Worm (Caenorhabditis elegans) whole organism, mixed stage, embryonic: ENCODE results near the gene elpc-3.

Experiments used
- M03D4.4 ChIP-seq: sonication (generic microtip); optimal IDR thresholded peaks from 2 replicates; lab custom pipeline; 2017; ENCODE audit warnings: mild to moderate bottlenecking, missing genetic modification characterization, missing compliant biosample characterization
- bed-3 ChIP-seq: fragments of 200-800 bp; sonication (Bioruptor generic); optimal IDR thresholded peaks from 3 replicates; lab custom pipeline; 2018; ENCODE audit warnings: mild to moderate bottlenecking, missing genetic modification characterization, moderate library complexity, missing compliant biosample characterization
- ceh-39 ChIP-seq: fragments of 150-350 bp; optimal IDR thresholded peaks from 2 replicates; lab custom pipeline; 2014; ENCODE audit warnings: missing biosample characterization, missing genetic modification characterization
- ceh-43 ChIP-seq: fragments of 200-800 bp; sonication (Bioruptor generic); optimal IDR thresholded peaks from 2 replicates; lab custom pipeline; 2018; ENCODE audit warnings: mild to moderate bottlenecking, missing genetic modification characterization, moderate library complexity, missing compliant biosample characterization
- ceh-83 ChIP-seq: fragments of 200-800 bp; sonication (Bioruptor generic); optimal IDR thresholded peaks from 2 replicates; lab custom pipeline; 2018; ENCODE audit warnings: mild to moderate bottlenecking, missing genetic modification characterization, missing compliant biosample characterization
- ces-1 ChIP-seq: fragments of 150-350 bp; optimal IDR thresholded peaks from 2 replicates; lab custom pipeline; 2014; ENCODE audit warnings: missing biosample characterization, missing genetic modification reagents, missing genetic modification characterization
- cnd-1 ChIP-seq: fragments of 200-800 bp; sonication (Bioruptor generic); optimal IDR thresholded peaks from 2 replicates; lab custom pipeline; 2018; ENCODE audit warnings: mild to moderate bottlenecking, missing genetic modification characterization, missing compliant biosample characterization
- drap-1 ChIP-seq: fragments of 200-800 bp; sonication (Bioruptor generic); optimal IDR thresholded peaks from 3 replicates; lab custom pipeline; 2018; ENCODE audit warnings: mild to moderate bottlenecking, missing genetic modification characterization, missing compliant biosample characterization
- elt-1 ChIP-seq: sonication (generic microtip); optimal IDR thresholded peaks from 2 replicates; lab custom pipeline; 2017; ENCODE audit warnings: missing genetic modification characterization, mild to moderate bottlenecking, missing compliant biosample characterization, antibody characterized with exemption, moderate library complexity, borderline replicate concordance; ENCODE audit not compliant: insufficient read depth
- hlh-1 ChIP-seq: fragments of 150-350 bp; optimal IDR thresholded peaks from 2 replicates; lab custom pipeline; 2014; ENCODE audit warnings: missing biosample characterization, missing genetic modification reagents, missing genetic modification characterization
- lin-13 ChIP-seq: fragments of 150-350 bp; optimal IDR thresholded peaks from 2 replicates; lab custom pipeline; 2014; ENCODE audit warnings: missing biosample characterization, missing genetic modification characterization
- lin-32 ChIP-seq: fragments of 200-800 bp; sonication (Bioruptor generic); optimal IDR thresholded peaks from 2 replicates; lab custom pipeline; 2018; ENCODE audit warnings: mild to moderate bottlenecking, missing genetic modification characterization, missing compliant biosample characterization
- lsy-2 ChIP-seq: fragments of 150-350 bp; optimal IDR thresholded peaks from 2 replicates; lab custom pipeline; 2014; ENCODE audit warnings: missing biosample characterization, missing genetic modification characterization
- mab-5 ChIP-seq: fragments of 150-350 bp; optimal IDR thresholded peaks from 2 replicates; lab custom pipeline; 2014; ENCODE audit warnings: missing biosample characterization, missing genetic modification characterization
- mep-1 ChIP-seq: fragments of 150-350 bp; optimal IDR thresholded peaks from 2 replicates; lab custom pipeline; 2017; ENCODE audit warnings: missing biosample characterization, missing genetic modification reagents, missing genetic modification characterization, inconsistent platforms
- mls-2 ChIP-seq: sonication (generic microtip); optimal IDR thresholded peaks from 2 replicates; lab custom pipeline; 2016; ENCODE audit warnings: mild to moderate bottlenecking, missing genetic modification characterization, moderate library complexity, missing compliant biosample characterization
- nhr-12 ChIP-seq: fragments of 150-350 bp; optimal IDR thresholded peaks from 2 replicates; lab custom pipeline; 2014; ENCODE audit warnings: missing biosample characterization, missing genetic modification characterization
- nhr-2 ChIP-seq: fragments of 150-350 bp; optimal IDR thresholded peaks from 2 replicates; lab custom pipeline; 2014; ENCODE audit warnings: missing biosample characterization, missing genetic modification characterization
- nhr-237 ChIP-seq: fragments of 150-350 bp; optimal IDR thresholded peaks from 2 replicates; lab custom pipeline; 2014; ENCODE audit warnings: missing biosample characterization, missing genetic modification characterization
- nhr-28 ChIP-seq: fragments of 150-350 bp; optimal IDR thresholded peaks from 2 replicates; lab custom pipeline; 2014; ENCODE audit warnings: missing biosample characterization, missing genetic modification characterization
- nhr-76 ChIP-seq: sonication (generic microtip); optimal IDR thresholded peaks from 2 replicates; lab custom pipeline; 2017; ENCODE audit warnings: missing biosample characterization, missing genetic modification characterization
- pha-4 ChIP-seq: fragments of 150-350 bp; optimal IDR thresholded peaks from 2 replicates; lab custom pipeline; 2018; ENCODE audit warnings: missing biosample characterization, missing genetic modification reagents, missing genetic modification characterization
- sem-2 ChIP-seq: fragments of 200-800 bp; sonication (Bioruptor generic); optimal IDR thresholded peaks from 2 replicates; lab custom pipeline; 2018; ENCODE audit warnings: mild to moderate bottlenecking, missing genetic modification characterization, missing compliant biosample characterization
- snpc-4 ChIP-seq: fragments of 150-350 bp; optimal IDR thresholded peaks from 2 replicates; lab custom pipeline; 2014; ENCODE audit warnings: missing biosample characterization, missing genetic modification characterization
- tbx-8 ChIP-seq: fragments of 200-800 bp; sonication (Bioruptor generic); optimal IDR thresholded peaks from 2 replicates; lab custom pipeline; 2018; ENCODE audit warnings: mild to moderate bottlenecking, missing genetic modification characterization, moderate library complexity, missing compliant biosample characterization
- unc-120 ChIP-seq: sonication (generic microtip); optimal IDR thresholded peaks from 2 replicates; lab custom pipeline; 2017; ENCODE audit warnings: missing genetic modification characterization, missing compliant biosample characterization; ENCODE audit not compliant: poor library complexity, severe bottlenecking
- unc-39 ChIP-seq: fragments of 150-350 bp; optimal IDR thresholded peaks from 2 replicates; lab custom pipeline; 2014; ENCODE audit warnings: missing biosample characterization, missing genetic modification characterization
- unc-62 ChIP-seq: fragments of 150-350 bp; optimal IDR thresholded peaks from 2 replicates; lab custom pipeline; 2014; ENCODE audit warnings: missing biosample characterization, missing genetic modification reagents, missing genetic modification characterization
- zip-8 ChIP-seq: fragments of 150-350 bp; optimal IDR thresholded peaks from 2 replicates; lab custom pipeline; 2014; ENCODE audit warnings: missing biosample characterization, missing genetic modification characterization
- ztf-11 ChIP-seq: fragments of 150-350 bp; optimal IDR thresholded peaks from 2 replicates; lab custom pipeline; 2014; ENCODE audit warnings: missing biosample characterization, missing genetic modification characterization

The elpc-3 gene

ce11 chrV:12158377-12158776 is 22.8 kb downstream of the elpc-3 start:
- TF ChIP-seq mls-2 (tag; lab: Kevin White, UChicago) (no peak), nhr-12 (tag; lab: Kevin White, UChicago) (no peak), unc-39 (no peak), unc-62 (no peak), lin-32 (GFP tag; lab: Kevin White, UChicago) (no peak), mep-1 (tag; lab: Kevin White, UChicago) (no peak), pha-4 (tag; lab: Kevin White, UChicago) (no peak)

- TF ChIP-seq drap-1 (GFP tag; lab: Kevin White, UChicago) (no peak), unc-62 (no peak), hlh-1 (tag; lab: Kevin White, UChicago) (no peak)
These were observed 26.7 kb downstream of the elpc-3 start, which contains the start of gene C27A7.9 for ce11 chrV:12154554-12154953. TSS of gene C27A7.9 (minus strand) at chrV:12154654.

DNA sequence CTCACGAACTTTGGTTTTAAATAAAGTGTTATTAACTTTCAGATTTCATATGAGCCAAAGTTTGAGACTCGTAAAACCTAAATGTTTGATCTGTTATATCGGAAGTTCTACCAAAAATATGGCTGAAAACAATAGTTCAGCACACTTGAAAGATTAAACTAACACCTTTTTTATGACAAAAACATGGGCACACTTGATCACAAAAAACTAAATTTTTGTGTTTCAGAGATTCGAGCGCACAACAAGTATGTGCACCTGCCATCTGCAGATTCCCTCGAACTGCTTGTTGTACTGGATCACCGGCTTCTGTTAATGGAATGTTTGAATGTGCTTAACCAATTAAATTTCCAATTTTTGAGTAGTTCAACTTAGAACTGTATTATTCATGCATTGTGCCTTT is 27.4 kb downstream of the elpc-3 start:
- TF ChIP-seq nhr-12 (tag; lab: Kevin White, UChicago) (no peak), pha-4 (tag; lab: Kevin White, UChicago) (no peak), ces-1 (GFP tag; lab: Kevin White, UChicago) (no peak), elt-1 (tag; lab: Kevin White, UChicago) (no peak), ceh-43 (GFP tag; lab: Kevin White, UChicago) (no peak), nhr-2 (tag; lab: Kevin White, UChicago) (no peak), sem-2 (GFP tag; lab: Kevin White, UChicago) (no peak), mls-2 (tag; lab: Kevin White, UChicago) (no peak), M03D4.4 (tag; lab: Kevin White, UChicago) (no peak), ztf-11 (tag; lab: Kevin White, UChicago) (no peak), hlh-1 (tag; lab: Kevin White, UChicago) (no peak), tbx-8 (GFP tag; lab: Kevin White, UChicago) (no peak), lin-32 (GFP tag; lab: Kevin White, UChicago) (no peak), nhr-28 (tag; lab: Kevin White, UChicago) (no peak), unc-62 (no peak), ceh-39 (tag; lab: Kevin White, UChicago) (no peak), nhr-76 (tag; lab: Kevin White, UChicago) (no peak), mab-5 (tag; lab: Kevin White, UChicago) (no peak), cnd-1 (tag; lab: Kevin White, UChicago) (no peak)
- TF ChIP-seq, all 35 proteins: peak for 0

DNA sequence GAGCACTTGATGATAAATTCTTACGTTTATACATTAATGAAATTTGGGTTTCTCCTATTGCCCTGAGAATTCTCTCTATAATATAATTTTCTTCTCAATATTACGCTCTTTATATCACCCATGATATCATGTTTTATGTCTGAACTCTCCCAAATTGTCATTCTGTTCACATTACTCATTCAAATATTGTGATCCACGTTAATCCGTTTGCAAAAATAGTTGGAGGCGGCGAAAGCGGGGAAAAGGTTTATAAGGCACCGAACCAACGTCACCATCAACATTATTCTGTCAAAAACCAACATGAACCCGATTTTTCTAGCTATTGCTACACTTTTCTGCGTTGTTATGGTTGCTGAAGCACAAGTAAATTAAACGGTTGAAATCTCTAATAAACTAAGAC is 28.4 kb downstream of the elpc-3 start, which contains the start of gene C27A7.8:
TSS of gene C27A7.8 (plus strand) at position 301 of the 400 bp plus-strand sequence.
- TF ChIP-seq unc-62 (no peak), zip-8 (tag; lab: Kevin White, UChicago) (no peak), nhr-76 (tag; lab: Kevin White, UChicago) (no peak), ceh-83 (no peak), bed-3 (GFP tag; lab: Kevin White, UChicago) (no peak), tbx-8 (GFP tag; lab: Kevin White, UChicago) (no peak), M03D4.4 (tag; lab: Kevin White, UChicago) (no peak)

- TF ChIP-seq M03D4.4 (tag; lab: Kevin White, UChicago) (no peak), nhr-237 (tag; lab: Kevin White, UChicago) (no peak), snpc-4 (no peak), ceh-83 (no peak), ces-1 (GFP tag; lab: Kevin White, UChicago) (no peak), lsy-2 (tag; lab: Kevin White, UChicago) (no peak), zip-8 (tag; lab: Kevin White, UChicago) (no peak), mab-5 (tag; lab: Kevin White, UChicago) (no peak), elt-1 (tag; lab: Kevin White, UChicago) (no peak), ceh-43 (GFP tag; lab: Kevin White, UChicago) (no peak), tbx-8 (GFP tag; lab: Kevin White, UChicago) (no peak), lin-13 (tag; lab: Kevin White, UChicago) (no peak), cnd-1 (tag; lab: Kevin White, UChicago) (no peak), mls-2 (tag; lab: Kevin White, UChicago) (no peak), unc-39 (no peak), unc-120 (tag; lab: Kevin White, UChicago) (no peak), unc-62 (no peak)
These were observed 30.6 kb downstream of the elpc-3 start, which contains the start of gene che-11 for ce11 chrV:12150607-12151006. TSS of gene che-11 (minus strand) at chrV:12150707.
